Worm (Caenorhabditis elegans) whole organism, midembryonic: ENCODE measurements around the gene Y67D2.2.

Source experiments
- T22C8.4 ChIP-seq: fragments of 200-800 bp; sonication (Bioruptor generic); IDR thresholded peaks from 2 replicates; pipeline ENCODE4 v1.3.6; 2022; ENCODE audit warnings: missing genetic modification characterization, missing compliant biosample characterization
- cog-1 ChIP-seq: sonication (generic microtip); optimal IDR thresholded peaks from 2 replicates; lab custom pipeline; 2016; ENCODE audit warnings: missing genetic modification characterization, missing compliant biosample characterization
- flt-1 ChIP-seq: fragments of 200-800 bp; sonication (Bioruptor generic); IDR thresholded peaks from 2 replicates; pipeline ENCODE4 v1.3.6; 2022; ENCODE audit warnings: missing genetic modification characterization, missing compliant biosample characterization
- klf-2 ChIP-seq: fragments of 200-800 bp; sonication (Bioruptor generic); conservative IDR thresholded peaks from 2 replicates; pipeline ENCODE4 v1.3.6; 2022; ENCODE audit warnings: missing genetic modification reagents, missing genetic modification characterization, missing compliant biosample characterization
- med-1 ChIP-seq: sonication (generic microtip); optimal IDR thresholded peaks from 2 replicates; lab custom pipeline; 2017; ENCODE audit warnings: missing genetic modification characterization, mild to moderate bottlenecking, missing compliant biosample characterization, antibody characterized with exemption, missing genetic modification reagents; ENCODE audit not compliant: insufficient read depth
- ref-1 ChIP-seq: fragments of 200-800 bp; sonication (Bioruptor generic); conservative IDR thresholded peaks from 2 replicates; pipeline ENCODE4 v1.3.6; 2022; ENCODE audit warnings: missing genetic modification reagents, missing genetic modification characterization, missing compliant biosample characterization
- tab-1 ChIP-seq: fragments of 200-800 bp; sonication (Bioruptor generic); IDR thresholded peaks from 2 replicates; pipeline ENCODE4 v1.3.6; 2022; ENCODE audit warnings: missing genetic modification characterization, missing compliant biosample characterization
- ztf-23 ChIP-seq: fragments of 200-800 bp; sonication (Bioruptor generic); IDR thresholded peaks from 2 replicates; pipeline ENCODE4 v1.3.6; 2022; ENCODE audit warnings: missing genetic modification reagents, missing genetic modification characterization, missing compliant biosample characterization
- ztf-29 ChIP-seq: fragments of 200-800 bp; sonication (Bioruptor generic); IDR thresholded peaks from 2 replicates; pipeline ENCODE4 v1.3.6; 2022; ENCODE audit warnings: missing genetic modification reagents, missing genetic modification characterization, missing compliant biosample characterization

Y67D2.2 gene

DNA sequence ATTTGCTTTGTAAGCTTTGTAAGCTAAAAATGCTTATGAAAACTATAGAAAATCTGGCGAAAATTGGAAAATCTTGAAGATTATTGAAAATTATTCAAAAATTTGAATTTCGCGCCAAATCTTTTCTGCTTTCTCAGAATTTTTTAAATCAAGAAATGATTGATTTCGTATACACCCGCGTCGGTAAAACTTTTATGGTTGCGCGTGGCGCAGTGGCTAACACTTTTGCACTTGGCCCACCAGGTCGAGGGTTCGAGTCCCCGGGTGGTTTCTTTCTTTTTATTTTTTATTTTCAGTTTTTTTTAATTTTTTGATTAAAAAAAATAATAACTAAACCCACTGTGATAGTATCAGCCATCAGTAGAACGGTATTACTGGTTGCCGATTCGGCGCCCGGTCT lies 40.3 kb downstream of the Y67D2.2 start:
- no peak for TF ChIP-seq ztf-23 (GFP tag; lab: Robert Waterston, UW)
- no peak for TF ChIP-seq cog-1 (tag; lab: Kevin White, UChicago)
- TF ChIP-seq ref-1 (GFP tag; lab: Robert Waterston, UW) = no peak
- no peak for TF ChIP-seq ztf-29
- no peak for TF ChIP-seq med-1 (GFP tag; lab: Kevin White, UChicago)
- TF ChIP-seq flt-1 = no peak
- TF ChIP-seq klf-2 (GFP tag; lab: Robert Waterston, UW) = no peak
- TF ChIP-seq tab-1 = no peak
- no peak for TF ChIP-seq T22C8.4

DNA sequence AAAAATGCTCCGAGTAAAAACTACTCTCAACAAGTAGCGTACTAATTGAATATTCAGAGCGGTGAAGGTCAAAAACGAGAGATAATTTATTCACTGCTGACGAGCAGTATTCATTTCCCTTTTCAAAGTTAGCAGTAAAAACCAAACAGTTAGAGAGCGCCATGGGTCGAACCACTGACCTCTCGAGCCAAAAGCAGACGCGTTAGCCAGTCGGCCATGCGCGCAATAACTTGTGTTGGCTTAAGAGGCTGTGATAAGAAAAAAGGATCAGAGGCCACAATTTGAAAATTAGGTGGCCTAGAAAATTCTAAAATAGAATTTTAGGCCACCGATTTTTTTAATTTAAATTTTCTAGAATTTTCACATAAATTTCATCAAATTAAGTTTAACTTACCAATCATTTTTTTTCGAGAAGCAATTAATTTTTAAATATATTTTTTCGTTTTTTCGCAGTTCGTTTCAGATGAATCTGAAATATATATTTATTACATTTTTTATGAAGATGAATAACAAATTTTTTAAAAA lies 42.1 kb downstream of the Y67D2.2 start, which contains the start of gene sms-3:
Gene sms-3, minus strand, starts transcription at position 475 of the 525 bp plus-strand sequence.
- TF ChIP-seq flt-1 (0 out of 2 replicates have a peak, but pooled peaks have one; percentile 15), ref-1 (GFP tag; lab: Robert Waterston, UW) (0 out of 2 replicates have a peak, but pooled peaks have one; percentile 40), med-1 (GFP tag; lab: Kevin White, UChicago) (peak; percentile 32), klf-2 (GFP tag; lab: Robert Waterston, UW) (no peak), tab-1 (peak; percentile 76), ztf-29 (no peak)

DNA sequence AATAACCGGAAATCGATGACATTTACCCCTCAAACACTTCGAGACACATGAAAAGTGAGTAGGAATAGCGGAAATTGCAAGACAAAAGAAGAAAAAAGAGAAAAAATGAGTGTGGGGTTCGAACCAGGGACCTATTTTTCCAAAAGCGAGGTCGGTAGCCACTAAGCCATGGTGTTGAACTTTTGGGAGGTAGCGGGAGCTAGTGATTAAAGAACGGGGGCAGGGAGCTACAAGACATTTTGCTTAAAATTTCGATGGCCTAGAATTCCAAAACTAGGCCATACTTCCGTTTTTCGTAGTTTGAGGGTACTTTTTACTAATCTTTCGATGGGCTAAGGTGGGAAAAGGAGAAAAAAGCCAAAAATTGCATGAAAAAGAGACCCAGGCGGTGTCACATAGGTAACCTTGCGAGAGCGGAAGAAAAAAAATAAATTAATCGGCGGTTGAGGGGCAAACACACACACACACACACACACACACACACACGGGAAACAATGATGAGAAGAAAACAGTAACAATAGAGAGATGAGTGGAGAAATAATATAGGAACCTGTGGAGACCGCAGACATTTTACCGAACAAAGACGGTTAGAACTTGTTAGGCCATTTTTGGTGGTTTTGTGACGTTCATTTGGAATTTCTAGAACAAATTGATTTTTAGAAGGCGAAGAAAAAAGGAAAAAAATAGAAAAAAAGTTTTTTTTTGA lies 43.0 kb downstream of the Y67D2.2 start:
- TF ChIP-seq med-1 (GFP tag; lab: Kevin White, UChicago) (no peak), ztf-23 (GFP tag; lab: Robert Waterston, UW) (peak; percentile 84), flt-1 (peak; percentile 87), ztf-29 (0 out of 2 replicates have a peak, but pooled peaks have one; percentile 44), ref-1 (GFP tag; lab: Robert Waterston, UW) (peak; percentile 63), tab-1 (peak; percentile 86; the same call in 1 of the 2 replicates), klf-2 (GFP tag; lab: Robert Waterston, UW) (peak; percentile 81), T22C8.4 (no peak; the same call in 1 of the 2 replicates)

DNA sequence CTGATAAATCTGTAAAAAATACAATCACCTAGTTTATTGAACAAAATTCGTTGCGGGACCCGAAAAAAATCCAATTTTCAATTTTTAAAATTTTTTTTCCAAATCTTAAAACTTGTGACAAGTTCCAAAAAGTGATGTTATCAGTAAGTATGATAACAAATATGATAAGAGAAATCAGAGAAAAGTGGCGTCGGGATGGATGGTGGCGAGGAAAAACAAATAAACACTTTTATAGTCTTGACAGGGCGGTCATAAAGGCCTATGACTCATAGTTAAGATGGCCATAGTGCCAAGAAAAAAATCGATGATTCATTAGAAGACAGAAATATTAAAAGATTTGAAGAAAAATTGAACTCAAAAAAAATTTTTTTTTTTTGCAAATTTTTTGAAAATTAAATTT lies 44.1 kb downstream of the Y67D2.2 start:
- TF ChIP-seq ref-1 (GFP tag; lab: Robert Waterston, UW) = no peak

DNA sequence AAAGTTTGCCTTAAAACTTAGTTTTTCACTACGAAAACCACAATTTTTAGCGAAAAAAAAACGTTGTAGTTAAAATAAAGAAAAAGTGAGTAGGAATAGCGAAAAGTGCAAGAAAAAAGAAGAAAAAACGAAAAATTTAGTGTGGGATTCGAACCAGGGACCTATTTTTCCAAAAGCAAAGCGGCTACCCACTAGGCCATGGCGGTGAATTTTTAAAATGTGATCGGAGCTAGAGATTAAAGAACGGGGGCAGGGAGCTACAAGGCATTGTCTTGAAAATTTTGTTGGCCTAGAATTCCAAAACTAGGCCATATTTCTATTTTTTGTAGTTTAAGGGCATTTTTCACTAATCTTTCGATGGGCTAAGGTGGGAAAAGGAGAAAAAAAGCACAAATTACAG lies 45.2 kb downstream of the Y67D2.2 start:
- peak; percentile 28; the same call in 1 of the 2 replicates for TF ChIP-seq tab-1
- TF ChIP-seq ztf-23 (GFP tag; lab: Robert Waterston, UW) = no peak

DNA sequence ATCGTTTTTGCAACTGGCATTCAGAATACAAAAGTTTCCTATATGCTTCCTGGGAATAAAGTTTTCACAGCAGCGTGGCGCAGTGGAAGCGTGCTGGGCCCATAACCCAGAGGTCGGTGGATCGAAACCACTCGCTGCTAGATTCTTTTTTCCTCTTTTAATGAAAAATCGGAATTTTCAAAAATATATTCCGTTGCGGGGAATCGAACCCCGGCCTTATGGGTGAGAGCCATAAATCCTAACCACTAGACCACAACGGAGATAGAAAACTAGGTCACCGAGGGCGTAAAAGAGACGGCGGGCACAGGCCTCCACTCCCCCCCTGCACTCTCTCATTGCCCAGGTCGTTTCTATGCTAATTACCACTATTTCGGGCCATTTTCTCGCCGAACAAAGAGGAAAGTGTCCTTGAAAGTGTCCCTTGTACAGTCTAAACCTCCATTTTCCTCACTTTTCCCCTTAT lies 45.9 kb downstream of the Y67D2.2 start, which contains the start of gene Y22D7AL.6:
Gene Y22D7AL.6, plus strand, starts transcription at position 413 of the 463 bp plus-strand sequence.
- TF ChIP-seq ztf-23 (GFP tag; lab: Robert Waterston, UW) (peak; percentile 85), cog-1 (tag; lab: Kevin White, UChicago) (peak; percentile 42), ztf-29 (peak; percentile 83), tab-1 (peak; percentile 91), T22C8.4 (peak; percentile 77), ref-1 (GFP tag; lab: Robert Waterston, UW) (peak; percentile 76), med-1 (GFP tag; lab: Kevin White, UChicago) (peak; percentile 39), flt-1 (peak; percentile 92), klf-2 (GFP tag; lab: Robert Waterston, UW) (peak; percentile 89)

DNA sequence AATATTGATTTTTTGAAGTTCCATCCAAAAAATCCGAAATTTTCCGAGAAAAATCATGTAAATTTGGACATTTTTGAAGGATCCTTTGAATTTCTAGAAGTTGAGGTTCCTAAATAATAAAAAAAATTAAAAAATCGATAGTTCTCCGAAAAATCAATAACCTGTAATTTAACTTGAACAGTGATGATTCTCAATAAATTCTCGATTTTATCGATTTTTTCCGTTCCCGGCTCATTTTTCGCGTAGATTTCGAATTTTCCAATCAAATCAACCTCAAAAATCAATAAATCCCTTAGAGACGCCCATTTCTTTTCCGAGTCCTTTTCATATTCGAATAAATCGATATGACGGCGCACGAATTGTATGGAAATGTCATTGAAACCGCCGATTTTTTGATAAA lies 49.1 kb downstream of the Y67D2.2 start:
- no peak for TF ChIP-seq klf-2 (GFP tag; lab: Robert Waterston, UW)
- no peak for TF ChIP-seq ztf-29
- TF ChIP-seq cog-1 (tag; lab: Kevin White, UChicago) = no peak
- TF ChIP-seq tab-1 = no peak
- TF ChIP-seq ref-1 (GFP tag; lab: Robert Waterston, UW) = no peak
- TF ChIP-seq T22C8.4 = no peak
- no peak for TF ChIP-seq ztf-23 (GFP tag; lab: Robert Waterston, UW)
- TF ChIP-seq flt-1 = no peak
- TF ChIP-seq med-1 (GFP tag; lab: Kevin White, UChicago) = no peak

DNA sequence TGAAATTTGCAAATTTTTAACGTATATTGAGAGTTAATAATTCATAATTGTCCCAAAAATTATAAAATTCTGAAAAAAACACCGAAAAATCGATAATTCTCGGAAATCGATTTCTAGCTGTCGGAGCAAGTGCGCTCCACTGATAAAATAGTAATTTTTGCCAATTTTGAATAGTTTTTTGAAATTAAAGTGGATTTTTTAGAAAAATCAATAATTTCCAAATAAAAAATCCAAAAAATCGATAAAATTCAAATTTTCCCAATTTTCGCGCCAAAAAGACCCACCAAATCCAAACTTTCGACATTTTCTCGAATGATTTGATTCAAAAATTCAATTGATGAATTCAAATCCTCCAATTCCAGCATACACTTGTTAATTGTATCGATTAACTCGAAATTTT lies 52.3 kb downstream of the Y67D2.2 start:
- no peak for TF ChIP-seq cog-1 (tag; lab: Kevin White, UChicago)
- TF ChIP-seq T22C8.4 = peak; percentile 59

DNA sequence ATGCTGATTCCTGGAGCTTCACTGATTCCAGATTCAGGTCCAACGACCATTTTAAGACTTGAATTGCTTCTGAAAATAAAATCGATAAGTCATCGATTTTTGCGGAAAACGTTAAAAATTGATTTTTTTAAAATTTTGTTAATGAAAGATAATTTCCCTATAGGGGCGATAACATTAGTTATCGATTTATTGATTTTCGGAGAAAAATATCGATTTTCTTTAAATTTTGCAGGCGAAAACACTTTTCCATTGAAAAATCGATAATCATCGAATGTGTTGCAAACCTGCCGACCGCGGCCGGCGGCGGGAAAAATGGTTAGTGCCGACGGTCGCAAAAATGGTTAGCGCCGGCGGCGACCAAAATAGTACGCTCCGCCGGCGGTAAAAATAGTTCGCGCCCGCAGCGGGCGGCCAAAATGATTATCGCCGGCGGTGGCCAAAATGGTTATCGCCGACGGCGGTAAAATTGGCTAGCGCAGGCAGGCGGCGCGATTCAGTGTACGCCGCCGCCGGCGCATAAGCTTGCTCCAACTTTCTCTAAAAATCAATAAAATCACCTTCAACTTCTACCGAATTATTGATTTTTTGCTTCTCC lies 54.5 kb downstream of the Y67D2.2 start:
- TF ChIP-seq ztf-29 = no peak
- TF ChIP-seq T22C8.4 = peak; percentile 63; the same call in 1 of the 2 replicates

DNA sequence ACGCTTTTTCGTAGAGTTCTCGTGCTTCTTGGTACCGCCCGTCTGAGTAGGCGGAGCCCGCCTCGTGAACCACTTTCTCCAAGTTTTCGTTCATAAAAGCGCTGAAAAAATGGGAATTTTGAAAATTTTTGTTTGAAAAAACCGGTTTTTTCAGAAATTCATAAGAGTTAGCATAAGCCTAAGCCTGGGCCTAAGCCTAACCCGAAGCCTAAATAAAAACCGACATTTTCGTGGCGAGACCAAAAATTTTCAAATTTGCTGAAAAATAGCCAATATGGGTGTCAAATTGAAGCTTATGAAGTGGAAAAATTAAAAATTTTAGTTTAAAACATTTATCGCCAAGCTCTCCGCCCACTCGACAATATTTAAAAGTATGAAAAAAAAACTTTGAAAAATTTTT lies 55.3 kb downstream of the Y67D2.2 start, which contains the start of gene Y22D7AL.9:
Gene Y22D7AL.9, minus strand, starts transcription at position 101 of the 400 bp plus-strand sequence.
- TF ChIP-seq flt-1 (no peak), cog-1 (tag; lab: Kevin White, UChicago) (no peak), ref-1 (GFP tag; lab: Robert Waterston, UW) (no peak), klf-2 (GFP tag; lab: Robert Waterston, UW) (no peak), med-1 (GFP tag; lab: Kevin White, UChicago) (no peak), T22C8.4 (no peak), ztf-23 (GFP tag; lab: Robert Waterston, UW) (no peak), tab-1 (no peak)
